Worm (Caenorhabditis elegans): ENCODE data around the gene mrps-9.

DNA sequence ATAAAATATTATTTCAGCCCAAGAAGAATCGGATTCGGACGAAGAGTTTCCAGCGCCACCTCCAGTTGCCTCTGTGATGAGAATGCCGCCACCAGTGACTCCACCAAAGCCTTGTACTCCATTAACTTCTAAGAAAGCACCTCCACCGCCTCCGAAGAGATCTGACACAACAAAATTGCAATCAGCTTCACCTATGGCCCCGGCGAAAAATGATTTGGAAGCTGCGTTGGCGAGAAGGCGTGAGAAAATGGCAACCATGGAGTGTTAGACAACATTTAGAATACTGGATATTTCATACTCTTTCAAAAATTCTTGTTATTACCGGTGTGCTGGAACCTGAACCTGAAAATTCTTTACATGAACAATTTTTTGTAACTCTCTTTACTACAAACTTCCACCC, 39.4 kb downstream of the mrps-9 start:
- no peak for TF ChIP-seq mab-5 (tag; optimal IDR thresholded peaks at IDR 0.05)
- no peak for TF ChIP-seq ces-1 (GFP tag; optimal IDR thresholded peaks at IDR 0.05)
- TF ChIP-seq elt-3 (tag; optimal IDR thresholded peaks at IDR 0.05) = no peak
- no peak for TF ChIP-seq unc-39 (tag; optimal IDR thresholded peaks at IDR 0.05)
- no peak for TF ChIP-seq blmp-1 (tag; optimal IDR thresholded peaks at IDR 0.05)
- TF ChIP-seq nhr-76 (tag; optimal IDR thresholded peaks at IDR 0.05) = no peak
- TF ChIP-seq snpc-4 (tag; optimal IDR thresholded peaks at IDR 0.05) = no peak
- TF ChIP-seq elt-1 (tag; optimal IDR thresholded peaks at IDR 0.05; ENCODE audit: borderline replicate concordance, insufficient read depth) = no peak
- TF ChIP-seq tbx-8 (GFP tag; optimal IDR thresholded peaks at IDR 0.05) = no peak
- no peak for TF ChIP-seq nhr-28 (tag; optimal IDR thresholded peaks at IDR 0.05)
- no peak for TF ChIP-seq mls-2 (tag; optimal IDR thresholded peaks at IDR 0.05)
- TF ChIP-seq lsy-2 (tag; optimal IDR thresholded peaks at IDR 0.05) = no peak
- TF ChIP-seq sptf-1 (tag; optimal IDR thresholded peaks at IDR 0.05) = no peak

Measured in whole organism, mixed stage, embryonic.